Worm (Caenorhabditis elegans) whole organism, early embryonic: Measurements from ENCODE around the gene hse-5.

ENCODE experiments used
- B0310.2 ChIP-seq: sonication (generic microtip); optimal IDR thresholded peaks from 2 replicates; lab custom pipeline; 2016; ENCODE audit warnings: mild to moderate bottlenecking, missing genetic modification characterization, missing compliant biosample characterization
- F13C5.2 ChIP-seq: sonication (generic microtip); optimal IDR thresholded peaks from 2 replicates; lab custom pipeline; 2017; ENCODE audit warnings: mild to moderate bottlenecking, missing genetic modification characterization, inconsistent platforms, missing compliant biosample characterization
- aly-1 ChIP-seq: sonication (generic microtip); optimal IDR thresholded peaks from 2 replicates; lab custom pipeline; 2016; ENCODE audit warnings: missing genetic modification characterization, missing compliant biosample characterization
- ama-1 ChIP-seq: fragments of 150-350 bp; optimal IDR thresholded peaks from 2 replicates; lab custom pipeline; 2014
- ceh-13 ChIP-seq: fragments of 200-800 bp; sonication (Bioruptor generic); optimal IDR thresholded peaks from 2 replicates; lab custom pipeline; 2018; ENCODE audit warnings: mild to moderate bottlenecking, missing genetic modification characterization, missing compliant biosample characterization
- ceh-36 ChIP-seq: sonication (generic microtip); optimal IDR thresholded peaks from 2 replicates; lab custom pipeline; 2016; ENCODE audit warnings: missing genetic modification characterization, inconsistent platforms, missing compliant biosample characterization
- ets-7 ChIP-seq: sonication (generic microtip); optimal IDR thresholded peaks from 2 replicates; lab custom pipeline; 2016; ENCODE audit warnings: missing genotype, missing genetic modification characterization, missing compliant biosample characterization
- flt-1 ChIP-seq: fragments of 200-800 bp; sonication (Bioruptor generic); IDR thresholded peaks from 2 replicates; pipeline ENCODE4 v1.3.6; 2022; ENCODE audit warnings: missing genetic modification characterization, missing compliant biosample characterization
- hmbx-1 ChIP-seq: sonication (generic microtip); optimal IDR thresholded peaks from 2 replicates; lab custom pipeline; 2016; ENCODE audit warnings: mild to moderate bottlenecking, missing genetic modification characterization, missing compliant biosample characterization
- hmg-4 ChIP-seq: fragments of 200-800 bp; sonication (Bioruptor generic); optimal IDR thresholded peaks from 2 replicates; lab custom pipeline; 2018; ENCODE audit warnings: mild to moderate bottlenecking, missing genetic modification characterization, missing compliant biosample characterization
- hnd-1 ChIP-seq: sonication (generic microtip); optimal IDR thresholded peaks from 2 replicates; lab custom pipeline; 2016; ENCODE audit warnings: missing genetic modification characterization, missing compliant biosample characterization
- pes-1 ChIP-seq: fragments of 200-800 bp; sonication (Bioruptor generic); IDR thresholded peaks from 2 replicates; pipeline ENCODE4 v1.3.6; 2022; ENCODE audit warnings: missing genetic modification reagents, missing genetic modification characterization, missing compliant biosample characterization
- scrt-1 ChIP-seq: fragments of 200-800 bp; sonication (Bioruptor generic); IDR thresholded peaks from 2 replicates; pipeline ENCODE4 v1.3.6; 2022; ENCODE audit warnings: missing genetic modification characterization, missing compliant biosample characterization
- sea-1 ChIP-seq: fragments of 200-800 bp; sonication (Bioruptor generic); conservative IDR thresholded peaks from 2 replicates; pipeline ENCODE4 v1.3.6; 2022; ENCODE audit warnings: missing genetic modification characterization, missing compliant biosample characterization
- tbx-11 ChIP-seq: fragments of 200-800 bp; sonication (Bioruptor generic); IDR thresholded peaks from 2 replicates; pipeline ENCODE4 v1.3.6; 2022; ENCODE audit warnings: missing genetic modification characterization, missing compliant biosample characterization
- tbx-37 ChIP-seq: fragments of 200-800 bp; sonication (Bioruptor generic); conservative IDR thresholded peaks from 2 replicates; pipeline ENCODE4 v1.3.6; 2022; ENCODE audit warnings: missing genetic modification reagents, missing genetic modification characterization, missing compliant biosample characterization
- tra-4 ChIP-seq: sonication (generic microtip); optimal IDR thresholded peaks from 2 replicates; lab custom pipeline; 2017; ENCODE audit warnings: missing genetic modification characterization, missing compliant biosample characterization

The hse-5 gene

DNA sequence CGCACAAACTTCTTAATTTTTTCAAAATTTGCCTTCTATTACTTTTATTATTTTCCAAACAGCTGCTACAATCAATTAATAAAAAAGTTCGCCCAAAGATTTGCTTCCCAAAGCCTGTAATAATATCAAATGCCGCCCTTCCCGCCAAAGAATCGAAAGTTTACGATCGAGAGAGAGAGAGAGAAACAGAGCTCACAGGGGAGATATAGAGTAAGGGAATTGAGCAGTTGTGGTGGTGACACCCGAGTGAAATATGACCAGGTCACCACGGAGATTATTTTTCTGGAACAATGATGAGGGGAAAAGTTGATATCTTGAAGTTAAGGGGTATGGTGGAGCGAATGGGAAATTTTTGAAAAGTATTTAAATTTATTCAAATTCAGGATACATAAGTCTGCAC is 14.8 kb downstream of the hse-5 start:
- TF ChIP-seq hmbx-1 (tag; lab: Kevin White, UChicago) (no peak), tra-4 (tag; lab: Kevin White, UChicago) (no peak), sea-1 (GFP tag; lab: Robert Waterston, UW) (no peak), aly-1 (tag; lab: Kevin White, UChicago) (no peak), tbx-11 (GFP tag; lab: Robert Waterston, UW) (no peak), hmg-4 (no peak), flt-1 (GFP tag; lab: Robert Waterston, UW) (no peak), F13C5.2 (no peak), B0310.2 (tag; lab: Kevin White, UChicago) (no peak), hnd-1 (tag; lab: Kevin White, UChicago) (no peak), scrt-1 (GFP tag; lab: Robert Waterston, UW) (no peak)

DNA sequence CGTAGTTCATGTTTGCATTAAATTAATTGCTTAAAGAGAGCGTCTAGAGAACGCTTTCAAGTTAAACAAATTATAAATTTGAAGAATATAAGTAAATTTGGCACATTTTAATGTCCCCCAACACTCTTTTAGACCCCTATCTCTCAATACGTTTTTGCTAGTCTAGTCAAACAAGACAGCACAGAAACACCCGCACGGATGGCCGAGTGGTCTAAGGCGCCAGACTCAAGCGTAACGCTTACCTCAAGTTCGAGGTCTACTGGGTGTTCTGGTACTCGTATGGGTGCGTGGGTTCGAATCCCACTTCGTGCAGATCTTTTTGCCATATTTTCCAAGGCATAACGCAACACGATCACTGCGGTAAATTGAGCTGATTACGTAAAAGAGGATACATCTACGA is 17.2 kb downstream of the hse-5 start:
- no peak for TF ChIP-seq ceh-36 (tag; lab: Kevin White, UChicago)
- peak; percentile 13 for TF ChIP-seq ceh-13
- no peak for TF ChIP-seq sea-1 (GFP tag; lab: Robert Waterston, UW)
- TF ChIP-seq aly-1 (tag; lab: Kevin White, UChicago), result peak; percentile 1
- peak; percentile 4 for TF ChIP-seq F13C5.2
- no peak for TF ChIP-seq scrt-1 (GFP tag; lab: Robert Waterston, UW)
- no peak for TF ChIP-seq tra-4 (tag; lab: Kevin White, UChicago)
- TF ChIP-seq tbx-11 (GFP tag; lab: Robert Waterston, UW), result no peak
- TF ChIP-seq pes-1 (GFP tag; lab: Robert Waterston, UW), result no peak; the same call in 1 of the 2 replicates
- TF ChIP-seq hmg-4, result no peak
- TF ChIP-seq hnd-1 (tag; lab: Kevin White, UChicago), result no peak
- TF ChIP-seq B0310.2 (tag; lab: Kevin White, UChicago), result no peak
- no peak for TF ChIP-seq hmbx-1 (tag; lab: Kevin White, UChicago)
- TF ChIP-seq ets-7 (tag; lab: Kevin White, UChicago), result no peak
- TF ChIP-seq flt-1 (GFP tag; lab: Robert Waterston, UW), result 0 out of 2 replicates have a peak, but pooled peaks have one; percentile 22
- TF ChIP-seq tbx-37, result no peak
- TF ChIP-seq ama-1, result no peak

DNA sequence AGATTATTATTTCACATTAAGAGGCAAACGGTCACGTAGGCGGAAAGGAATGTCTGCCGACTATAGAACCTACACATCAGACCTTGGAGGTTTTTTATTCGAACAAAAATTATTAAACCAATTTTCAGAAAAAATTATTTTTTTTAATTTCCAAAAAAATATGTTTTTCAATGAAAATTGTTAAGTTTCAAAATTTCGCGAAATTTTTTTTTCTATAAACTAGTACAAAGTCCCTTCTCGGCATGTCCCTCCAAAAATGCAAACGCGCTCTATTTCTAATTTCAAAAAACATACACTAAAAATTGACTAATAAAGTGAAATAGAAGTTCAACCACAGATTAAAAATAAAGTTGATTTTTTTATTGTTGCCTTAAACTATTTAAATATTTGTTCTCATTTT is 19.8 kb downstream of the hse-5 start, which contains the start of gene ckb-1:
Gene ckb-1, plus strand, starts transcription at position 301 of the 400 bp plus-strand sequence.
- TF ChIP-seq ceh-36 (tag; lab: Kevin White, UChicago) (no peak), hmbx-1 (tag; lab: Kevin White, UChicago) (no peak), ama-1 (no peak), B0310.2 (tag; lab: Kevin White, UChicago) (no peak), F13C5.2 (no peak), hnd-1 (tag; lab: Kevin White, UChicago) (no peak), hmg-4 (no peak), sea-1 (GFP tag; lab: Robert Waterston, UW) (no peak), tbx-37 (no peak), tbx-11 (GFP tag; lab: Robert Waterston, UW) (no peak), scrt-1 (GFP tag; lab: Robert Waterston, UW) (no peak)

DNA sequence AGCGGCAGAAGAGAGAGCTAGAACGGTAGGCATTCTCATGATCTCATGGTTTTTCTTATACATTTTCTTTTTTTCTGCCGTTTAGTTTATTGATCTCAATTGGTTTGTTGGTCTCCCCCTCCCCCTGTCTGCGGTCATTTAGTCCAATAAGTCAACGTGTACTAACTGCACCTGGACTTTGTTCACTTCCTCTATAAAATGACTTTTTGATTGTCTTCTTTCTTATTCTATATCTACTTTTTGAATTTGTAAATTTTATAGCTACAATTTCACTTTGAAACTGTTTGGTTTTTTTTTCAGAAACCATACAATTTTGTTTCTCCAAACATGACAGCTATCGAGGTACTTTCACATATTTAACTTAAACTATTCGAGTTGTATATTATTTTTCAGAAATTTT is 22.5 kb downstream of the hse-5 start, which contains the start of gene ckb-2:
Gene ckb-2, plus strand, starts transcription at position 301 of the 400 bp plus-strand sequence.
- TF ChIP-seq scrt-1 (GFP tag; lab: Robert Waterston, UW) (no peak), ets-7 (tag; lab: Kevin White, UChicago) (no peak), tra-4 (tag; lab: Kevin White, UChicago) (no peak)

DNA sequence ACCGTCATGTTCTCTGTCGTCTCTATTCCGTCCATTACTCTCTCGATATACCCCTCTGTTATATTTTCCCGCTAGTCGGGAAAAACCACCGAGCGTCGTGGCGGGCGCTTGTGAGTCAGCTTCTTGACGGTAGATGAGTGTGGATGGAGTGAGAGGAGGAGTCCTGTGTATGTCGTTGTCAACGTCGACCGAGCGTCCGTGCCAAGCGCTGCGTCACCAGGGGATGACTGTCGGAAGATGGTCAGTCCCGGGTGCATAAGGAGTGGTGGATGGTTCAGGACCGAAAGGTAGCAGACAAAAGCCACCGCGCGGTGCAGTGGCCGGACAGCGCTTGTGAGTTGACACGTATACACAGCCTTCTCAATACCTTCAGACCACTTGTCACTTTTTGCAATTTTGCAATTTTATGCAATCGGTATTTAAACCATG is 24.3 kb downstream of the hse-5 start:
- peak; percentile 84 for TF ChIP-seq F13C5.2
- TF ChIP-seq tbx-11 (GFP tag; lab: Robert Waterston, UW), result peak; percentile 77
- TF ChIP-seq tbx-37, result peak; percentile 82
- TF ChIP-seq hmg-4, result peak; percentile 75
- TF ChIP-seq B0310.2 (tag; lab: Kevin White, UChicago), result peak; percentile 1
- peak; percentile 87 for TF ChIP-seq aly-1 (tag; lab: Kevin White, UChicago)
- peak; percentile 40 for TF ChIP-seq ets-7 (tag; lab: Kevin White, UChicago)
- peak; percentile 23 for TF ChIP-seq ceh-36 (tag; lab: Kevin White, UChicago)
- peak; percentile 40 for TF ChIP-seq hmbx-1 (tag; lab: Kevin White, UChicago)
- TF ChIP-seq ceh-13, result peak; percentile 22
- peak; percentile 85 for TF ChIP-seq flt-1 (GFP tag; lab: Robert Waterston, UW)
- TF ChIP-seq scrt-1 (GFP tag; lab: Robert Waterston, UW), result peak; percentile 86
- TF ChIP-seq pes-1 (GFP tag; lab: Robert Waterston, UW), result peak; percentile 89
- TF ChIP-seq sea-1 (GFP tag; lab: Robert Waterston, UW), result peak; percentile 75; the same call in 1 of the 2 replicates

DNA sequence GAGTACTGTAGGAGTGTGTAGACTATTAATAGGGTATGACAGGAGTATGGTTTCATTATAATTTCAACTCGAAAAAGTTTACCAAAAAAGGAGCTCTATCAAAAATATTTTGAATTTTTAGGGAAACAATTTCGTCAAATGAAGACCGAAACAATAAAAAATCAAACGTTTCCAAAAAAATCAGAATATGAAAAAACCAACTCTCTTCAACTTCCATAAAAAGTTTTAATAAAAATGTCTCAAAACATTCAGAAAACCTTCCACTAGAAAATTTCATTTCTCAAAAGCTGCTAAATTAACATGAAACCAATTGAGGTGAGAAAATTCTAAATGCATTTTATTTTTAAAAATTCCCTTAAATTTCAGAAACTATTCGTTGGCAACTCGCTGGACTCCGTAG is 25.5 kb downstream of the hse-5 start, which contains the start of gene ckb-3:
Gene ckb-3, plus strand, starts transcription at position 301 of the 400 bp plus-strand sequence.
- no peak for TF ChIP-seq ama-1
- no peak for TF ChIP-seq flt-1 (GFP tag; lab: Robert Waterston, UW)
- TF ChIP-seq tbx-11 (GFP tag; lab: Robert Waterston, UW), result no peak
- no peak for TF ChIP-seq B0310.2 (tag; lab: Kevin White, UChicago)
- no peak for TF ChIP-seq F13C5.2
- TF ChIP-seq hmbx-1 (tag; lab: Kevin White, UChicago), result no peak
- TF ChIP-seq aly-1 (tag; lab: Kevin White, UChicago), result no peak
- TF ChIP-seq ceh-36 (tag; lab: Kevin White, UChicago), result no peak
- TF ChIP-seq tbx-37, result no peak
- no peak for TF ChIP-seq sea-1 (GFP tag; lab: Robert Waterston, UW)
- no peak for TF ChIP-seq hnd-1 (tag; lab: Kevin White, UChicago)
- no peak for TF ChIP-seq ceh-13

DNA sequence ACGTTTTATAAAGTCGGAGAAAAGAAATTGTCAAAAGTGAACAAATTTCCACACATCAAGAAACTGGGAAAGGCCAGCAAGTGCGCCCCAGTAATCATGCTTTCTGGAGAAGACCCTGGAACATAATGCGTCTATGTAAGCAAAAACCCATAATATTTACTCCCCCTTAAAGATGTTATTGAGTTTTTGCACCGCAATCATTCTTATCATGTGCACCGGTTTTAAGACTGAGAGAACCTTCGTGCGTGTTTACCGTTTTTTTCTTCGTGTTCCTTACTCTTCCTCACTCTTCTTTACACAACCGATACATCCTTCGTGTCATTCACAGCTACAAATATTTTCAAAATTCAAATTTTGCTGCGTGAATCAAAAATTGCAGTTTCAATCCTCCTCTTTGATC is 27.8 kb downstream of the hse-5 start:
- no peak for TF ChIP-seq tra-4 (tag; lab: Kevin White, UChicago)
- no peak for TF ChIP-seq pes-1 (GFP tag; lab: Robert Waterston, UW)
- no peak for TF ChIP-seq flt-1 (GFP tag; lab: Robert Waterston, UW)
- no peak for TF ChIP-seq ets-7 (tag; lab: Kevin White, UChicago)
- TF ChIP-seq scrt-1 (GFP tag; lab: Robert Waterston, UW), result no peak
- no peak for TF ChIP-seq ceh-13
- TF ChIP-seq sea-1 (GFP tag; lab: Robert Waterston, UW), result no peak
- no peak for TF ChIP-seq hnd-1 (tag; lab: Kevin White, UChicago)
- TF ChIP-seq B0310.2 (tag; lab: Kevin White, UChicago), result no peak
- no peak for TF ChIP-seq hmbx-1 (tag; lab: Kevin White, UChicago)
- TF ChIP-seq ceh-36 (tag; lab: Kevin White, UChicago), result no peak
